Worm (Caenorhabditis elegans) whole organism, late embryonic: ENCODE data around the gene tsg-101.

Source experiments
- ama-1 ChIP-seq: fragments of 150-350 bp; optimal IDR thresholded peaks from 2 replicates; lab custom pipeline; 2014
- ceh-45 ChIP-seq: fragments of 200-800 bp; sonication (Bioruptor generic); IDR thresholded peaks from 2 replicates; pipeline ENCODE4 v1.3.6; 2022; ENCODE audit warnings: missing genetic modification reagents, missing genetic modification characterization, missing compliant biosample characterization
- elt-2 ChIP-seq: sonication (generic microtip); optimal IDR thresholded peaks from 2 replicates; lab custom pipeline; 2016; ENCODE audit warnings: missing genetic modification reagents, missing genetic modification characterization, missing compliant biosample characterization
- ets-4 ChIP-seq: sonication (generic microtip); optimal IDR thresholded peaks from 2 replicates; lab custom pipeline; 2016; ENCODE audit warnings: missing genetic modification characterization, missing compliant biosample characterization
- lim-6 ChIP-seq: sonication (generic microtip); optimal IDR thresholded peaks from 2 replicates; lab custom pipeline; 2016; ENCODE audit warnings: missing genetic modification characterization, missing compliant biosample characterization
- madf-2 ChIP-seq: sonication (generic microtip); optimal IDR thresholded peaks from 2 replicates; lab custom pipeline; 2017; ENCODE audit warnings: missing genetic modification characterization, missing compliant biosample characterization
- pha-4 ChIP-seq: fragments of 150-350 bp; optimal IDR thresholded peaks from 2 replicates; lab custom pipeline; 2018; ENCODE audit warnings: missing biosample characterization, missing genetic modification reagents, missing genetic modification characterization
- pros-1 ChIP-seq: fragments of 150-350 bp; optimal IDR thresholded peaks from 2 replicates; lab custom pipeline; 2014; ENCODE audit warnings: missing biosample characterization, missing genetic modification reagents, missing genetic modification characterization
- tbx-2 ChIP-seq: sonication (generic microtip); optimal IDR thresholded peaks from 2 replicates; lab custom pipeline; 2016; ENCODE audit warnings: missing genetic modification characterization, missing compliant biosample characterization
- unc-86 ChIP-seq: sonication (generic microtip); optimal IDR thresholded peaks from 2 replicates; lab custom pipeline; 2016; ENCODE audit warnings: missing genetic modification characterization, missing compliant biosample characterization

DNA sequence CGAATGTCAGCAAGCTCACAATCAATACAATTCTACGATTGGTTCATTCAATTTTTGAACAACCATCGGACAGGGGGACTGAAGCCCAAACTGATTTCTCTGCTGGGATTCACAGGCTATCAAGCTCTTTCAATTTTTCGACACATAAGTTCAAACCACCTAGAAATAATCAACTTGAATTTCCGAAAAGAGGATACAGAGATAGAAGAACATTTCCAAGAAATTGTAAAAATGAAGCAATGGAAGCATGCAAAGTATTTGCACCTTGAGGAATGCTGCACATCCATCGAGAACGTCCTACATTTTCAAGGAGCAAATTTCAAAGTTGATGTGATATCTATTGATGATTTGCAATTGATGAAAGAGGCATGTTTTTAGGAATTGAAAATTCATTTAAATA lies 46.6 kb downstream of the tsg-101 start:
- no peak for TF ChIP-seq ets-4 (tag; lab: Kevin White, UChicago)
- no peak for TF ChIP-seq lim-6 (tag; lab: Kevin White, UChicago)
- no peak for TF ChIP-seq pros-1
- TF ChIP-seq pha-4: no peak
- TF ChIP-seq madf-2: no peak
- TF ChIP-seq unc-86 (tag; lab: Kevin White, UChicago): no peak
- TF ChIP-seq elt-2: no peak
- no peak for TF ChIP-seq tbx-2 (tag; lab: Kevin White, UChicago)
- TF ChIP-seq ceh-45 (GFP tag; lab: Robert Waterston, UW): no peak
- TF ChIP-seq ama-1: no peak
